Worm (Caenorhabditis elegans): Measurements from ENCODE around the gene comt-1.

Gene comt-1

DNA sequence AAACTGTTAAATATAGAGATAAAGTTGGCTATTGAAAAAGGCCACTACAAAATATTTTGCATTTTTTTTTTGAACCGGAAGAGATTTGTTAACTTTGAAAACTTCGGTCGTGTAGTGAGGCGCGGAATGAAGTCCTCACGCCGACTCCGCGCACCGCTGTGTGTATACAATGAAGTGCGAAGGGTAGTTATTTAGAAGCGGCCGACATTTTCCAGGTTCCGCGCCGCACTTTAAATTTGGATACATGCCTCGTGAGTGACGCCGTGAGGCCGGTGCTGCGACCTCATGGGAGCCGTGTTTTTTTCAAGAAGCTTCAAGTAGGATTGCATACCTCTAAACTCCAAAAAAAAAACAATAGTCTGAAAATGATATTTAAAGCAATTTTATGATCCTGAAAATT, 29.6 kb upstream of the comt-1 start:
- TF ChIP-seq snpc-1.1 (tag; optimal IDR thresholded peaks at IDR 0.05; ENCODE audit: insufficient read depth) (peak; percentile 48), snpc-4 (GFP tag; optimal IDR thresholded peaks at IDR 0.05) (peak; percentile 62), snpc-4 (tag; optimal IDR thresholded peaks at IDR 0.05) (peak in 3 of 4 experiments; percentile 41 to 89 (median 88)), hrde-1 (tag; optimal IDR thresholded peaks at IDR 0.05; ENCODE audit: borderline replicate concordance) (no peak)

DNA sequence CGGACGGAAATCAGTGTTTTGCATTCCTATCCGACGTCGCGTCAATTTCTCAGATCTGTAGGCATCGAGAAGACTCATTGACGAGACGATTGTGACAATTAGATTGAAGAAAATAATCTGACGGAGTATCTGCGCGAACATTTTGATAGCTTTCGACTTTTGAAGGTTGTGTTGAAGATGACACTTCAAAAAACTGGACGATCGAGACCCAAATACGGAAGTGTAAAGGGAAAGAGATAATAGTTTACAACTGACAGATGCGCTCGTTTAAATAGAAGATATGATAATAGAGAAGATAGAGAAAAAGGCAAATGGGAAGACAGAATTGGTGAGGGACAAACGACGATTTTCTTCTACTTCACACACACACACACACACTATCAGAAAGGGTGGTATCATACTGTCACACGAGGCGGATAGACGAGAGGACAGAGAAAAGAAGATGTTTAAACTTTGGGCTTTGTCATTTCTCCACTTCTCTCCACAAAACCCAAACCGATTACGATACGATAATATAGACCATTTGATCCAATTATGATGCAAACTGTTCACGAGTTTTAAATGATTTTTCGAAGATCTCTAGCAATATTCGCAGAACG, 29.0 kb upstream of the comt-1 start, which contains the start of gene B0410.3:
B0410.3 (minus strand) TSS at position 351 of the 599 bp plus-strand sequence.
- no peak for TF ChIP-seq F10E7.11 (tag; optimal IDR thresholded peaks at IDR 0.05)
- no peak for TF ChIP-seq ceh-40 (GFP tag; IDR thresholded peaks at IDR 0.05)
- no peak for TF ChIP-seq rec-8 (tag; optimal IDR thresholded peaks at IDR 0.05)
- TF ChIP-seq Y95B8A.8 (GFP tag; IDR thresholded peaks at IDR 0.05), result no peak
- no peak for TF ChIP-seq gei-17 (GFP tag; optimal IDR thresholded peaks at IDR 0.05)
- TF ChIP-seq ceh-58 (GFP tag; IDR thresholded peaks at IDR 0.05), result no peak
- TF ChIP-seq die-1 (tag; optimal IDR thresholded peaks at IDR 0.05), result peak; percentile 16
- TF ChIP-seq T07F8.4 (tag; optimal IDR thresholded peaks at IDR 0.05), result no peak
- TF ChIP-seq fkh-3 (tag; optimal IDR thresholded peaks at IDR 0.05), result no peak
- no peak for TF ChIP-seq F39B2.1 (GFP tag; IDR thresholded peaks at IDR 0.05)
- TF ChIP-seq sea-2 (GFP tag; IDR thresholded peaks at IDR 0.05), result no peak
- TF ChIP-seq attf-6 (GFP tag; IDR thresholded peaks at IDR 0.05), result no peak
- no peak for TF ChIP-seq mcd-1 (GFP tag; IDR thresholded peaks at IDR 0.05)
- TF ChIP-seq hlh-26 (GFP tag; conservative IDR thresholded peaks at IDR 0.05), result no peak
- TF ChIP-seq lin-26 (GFP tag; IDR thresholded peaks at IDR 0.05), result peak; percentile 65
- TF ChIP-seq Y53G8AR.9 (GFP tag; conservative IDR thresholded peaks at IDR 0.05), result no peak
- TF ChIP-seq C06A6.2 (GFP tag; conservative IDR thresholded peaks at IDR 0.05), result no peak
- no peak for TF ChIP-seq xnd-1 (tag; optimal IDR thresholded peaks at IDR 0.05)
- TF ChIP-seq ama-1 (optimal IDR thresholded peaks at IDR 0.05), result peak; percentile 80
- no peak for TF ChIP-seq ama-1 (GFP tag; optimal IDR thresholded peaks at IDR 0.05)
- TF ChIP-seq ceh-100 (GFP tag; IDR thresholded peaks at IDR 0.05), result no peak
- TF ChIP-seq atf-7 (tag; optimal IDR thresholded peaks at IDR 0.05), result no peak
- TF ChIP-seq ceh-91 (GFP tag; IDR thresholded peaks at IDR 0.05), result no peak
- TF ChIP-seq somi-1 (GFP tag; optimal IDR thresholded peaks at IDR 0.05), result peak; percentile 61
- peak; percentile 28 for TF ChIP-seq lin-40 (tag; optimal IDR thresholded peaks at IDR 0.05)
- TF ChIP-seq ztf-26 (tag; optimal IDR thresholded peaks at IDR 0.05), result peak; percentile 46
- TF ChIP-seq hmg-1.2 (GFP tag; IDR thresholded peaks at IDR 0.05), result 0 out of 2 replicates have a peak, but pooled peaks have one; percentile 10

DNA sequence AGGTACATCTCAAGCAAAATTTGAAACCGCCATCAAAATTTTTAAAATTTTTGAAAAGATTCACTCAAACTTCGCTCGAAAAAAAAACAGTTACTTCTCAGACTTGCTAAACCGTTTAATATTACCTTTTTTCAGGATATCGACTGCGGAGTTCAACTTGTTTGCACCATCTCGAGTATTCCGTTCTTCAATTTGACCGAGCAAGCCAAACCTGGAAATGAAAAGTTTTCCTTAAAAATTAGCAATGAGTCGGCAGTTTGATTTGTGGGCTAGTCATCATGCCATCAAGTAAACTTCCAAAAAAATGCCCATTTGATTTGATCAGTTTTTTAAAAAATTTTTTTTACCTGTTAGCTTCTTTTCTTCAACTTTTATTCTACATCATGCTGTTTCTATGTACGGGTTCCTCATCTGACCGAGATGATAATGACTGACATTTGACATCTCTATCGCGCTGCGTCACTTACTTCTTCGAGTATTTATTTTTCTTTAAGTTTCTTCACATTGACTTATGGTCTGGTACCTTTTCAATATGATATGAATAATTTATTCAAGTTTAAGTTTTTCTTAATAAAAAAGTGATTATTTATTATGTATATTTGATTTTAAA, 27.9 kb upstream of the comt-1 start:
- peak; percentile 19 for TF ChIP-seq ZK185.1 (tag; optimal IDR thresholded peaks at IDR 0.05; ENCODE audit: poor library complexity, severe bottlenecking)
- TF ChIP-seq F23B12.7 (tag; optimal IDR thresholded peaks at IDR 0.05; ENCODE audit: insufficient read depth), result no peak
- 0 out of 2 replicates have a peak, but pooled peaks have one; percentile 38 for TF ChIP-seq lin-26 (GFP tag; IDR thresholded peaks at IDR 0.05)
- peak; percentile 64 for TF ChIP-seq ama-1 (optimal IDR thresholded peaks at IDR 0.05)
- TF ChIP-seq ama-1 (GFP tag; optimal IDR thresholded peaks at IDR 0.05), result no peak
- peak; percentile 20 for TF ChIP-seq ztf-26 (tag; optimal IDR thresholded peaks at IDR 0.05)
- TF ChIP-seq F55B11.4 (tag; optimal IDR thresholded peaks at IDR 0.05; ENCODE audit: borderline replicate concordance, insufficient read depth), result no peak
- 0 out of 2 replicates have a peak, but pooled peaks have one; percentile 24 for TF ChIP-seq Y56A3A.18 (GFP tag; IDR thresholded peaks at IDR 0.05)
- peak; percentile 16; the same call in 1 of the 2 replicates for TF ChIP-seq K11D2.4 (GFP tag; IDR thresholded peaks at IDR 0.05)
- TF ChIP-seq somi-1 (GFP tag; optimal IDR thresholded peaks at IDR 0.05), result peak; percentile 15
- no peak for TF ChIP-seq F37B4.10 (GFP tag; IDR thresholded peaks at IDR 0.05)
- TF ChIP-seq ceh-79 (tag; optimal IDR thresholded peaks at IDR 0.05), result no peak
- no peak for TF ChIP-seq ceh-91 (GFP tag; IDR thresholded peaks at IDR 0.05)
- no peak for TF ChIP-seq lir-1 (GFP tag; conservative IDR thresholded peaks at IDR 0.05)
- no peak for TF ChIP-seq nfya-1 (tag; optimal IDR thresholded peaks at IDR 0.05; ENCODE audit: borderline replicate concordance, insufficient read depth)

Data from whole organism, young adult.